Worm (Caenorhabditis elegans) whole organism, young adult: ENCODE results near the gene M110.3.

Source experiments
- D2030.7 ChIP-seq: fragments of 200-800 bp; sonication (Bioruptor generic); IDR thresholded peaks from 2 replicates; pipeline ENCODE4 v1.3.6; 2022; ENCODE audit warnings: missing genetic modification reagents, missing genetic modification characterization, missing compliant biosample characterization
- ceh-100 ChIP-seq: fragments of 200-800 bp; sonication (Bioruptor generic); IDR thresholded peaks from 2 replicates; pipeline ENCODE4 v1.3.6; 2022; ENCODE audit warnings: missing genetic modification reagents, missing genetic modification characterization, missing compliant biosample characterization
- hmg-20 ChIP-seq: fragments of 200-800 bp; sonication (Bioruptor generic); IDR thresholded peaks from 2 replicates; pipeline ENCODE4 v1.3.6; 2022; ENCODE audit warnings: missing genetic modification reagents, missing genetic modification characterization, missing compliant biosample characterization
- hsf-1 ChIP-seq: fragments of 200-800 bp; sonication (Bioruptor generic); IDR thresholded peaks from 2 replicates; pipeline ENCODE4 v1.3.6; 2022; ENCODE audit warnings: missing genetic modification reagents, missing genetic modification characterization, missing compliant biosample characterization
- let-526 ChIP-seq: fragments of 200-800 bp; sonication (Bioruptor generic); IDR thresholded peaks from 2 replicates; pipeline ENCODE4 v1.3.6; 2022; ENCODE audit warnings: missing genetic modification reagents, missing genetic modification characterization, missing compliant biosample characterization
- mel-28 ChIP-seq: sonication (generic microtip); optimal IDR thresholded peaks from 2 replicates; lab custom pipeline; 2016; ENCODE audit warnings: borderline replicate concordance, mild to moderate bottlenecking, missing genetic modification characterization, missing compliant biosample characterization
- sdz-38 ChIP-seq: sonication (generic microtip); optimal IDR thresholded peaks from 2 replicates; lab custom pipeline; 2016; ENCODE audit warnings: missing genotype, missing genetic modification characterization, missing compliant biosample characterization
- sea-2 ChIP-seq: fragments of 200-800 bp; sonication (Bioruptor generic); IDR thresholded peaks from 2 replicates; pipeline ENCODE4 v1.3.6; 2022; ENCODE audit warnings: missing genetic modification characterization, missing compliant biosample characterization
- tlf-1 ChIP-seq: fragments of 200-800 bp; sonication (Bioruptor generic); optimal IDR thresholded peaks from 2 replicates; lab custom pipeline; 2018; ENCODE audit warnings: mild to moderate bottlenecking, missing genetic modification characterization, missing compliant biosample characterization
- unc-130 ChIP-seq: sonication (generic microtip); optimal IDR thresholded peaks from 2 replicates; lab custom pipeline; 2016; ENCODE audit warnings: missing genetic modification reagents, missing genetic modification characterization, missing compliant biosample characterization
- unc-62 ChIP-seq: fragments of 150-350 bp; optimal IDR thresholded peaks from 2 replicates; lab custom pipeline; 2014; ENCODE audit warnings: missing biosample characterization, missing genetic modification reagents, missing genetic modification characterization
- ztf-28 ChIP-seq: fragments of 200-800 bp; sonication (Bioruptor generic); IDR thresholded peaks from 2 replicates; pipeline ENCODE4 v1.3.6; 2022; ENCODE audit warnings: missing genetic modification reagents, missing genetic modification characterization, missing compliant biosample characterization

- no peak for TF ChIP-seq D2030.7 (GFP tag; lab: Robert Waterston, UW)
- TF ChIP-seq ceh-100 (GFP tag; lab: Robert Waterston, UW), result no peak
- TF ChIP-seq sdz-38 (tag; lab: Kevin White, UChicago), result no peak
- TF ChIP-seq ztf-28, result no peak
- TF ChIP-seq hmg-20 (GFP tag; lab: Robert Waterston, UW), result no peak
- no peak for TF ChIP-seq tlf-1 (GFP tag; lab: Kevin White, UChicago)
- TF ChIP-seq let-526 (GFP tag; lab: Robert Waterston, UW), result no peak
- no peak for TF ChIP-seq unc-62 (GFP tag; lab: Kevin White, UChicago)
- no peak for TF ChIP-seq mel-28 (tag; lab: Kevin White, UChicago)
- TF ChIP-seq sea-2, result no peak
- no peak for TF ChIP-seq hsf-1 (GFP tag; lab: Robert Waterston, UW)
- no peak for TF ChIP-seq unc-130 (GFP tag; lab: Kevin White, UChicago)
Observed at ce11 chrII:8218266-8218665, 1.9 kb upstream of the M110.3 start.
